Worm (Caenorhabditis elegans) whole organism, young adult: ENCODE data around the gene C33F10.1.

Source experiments
- B0336.3 ChIP-seq: fragments of 200-800 bp; sonication (Bioruptor generic); IDR thresholded peaks from 2 replicates; pipeline ENCODE4 v1.3.6; 2022; ENCODE audit warnings: missing genetic modification characterization, missing compliant biosample characterization
- C17E4.6 ChIP-seq: fragments of 200-800 bp; sonication (Bioruptor generic); IDR thresholded peaks from 2 replicates; pipeline ENCODE4 v1.3.6; 2022; ENCODE audit warnings: missing genetic modification reagents, missing genetic modification characterization, missing compliant biosample characterization
- F23B12.7 ChIP-seq: sonication (generic microtip); optimal IDR thresholded peaks from 2 replicates; lab custom pipeline; 2017; ENCODE audit warnings: missing genetic modification characterization, mild to moderate bottlenecking, missing compliant biosample characterization, antibody characterized with exemption, moderate library complexity; ENCODE audit not compliant: insufficient read depth
- F33H1.4 ChIP-seq: fragments of 200-800 bp; sonication (Bioruptor generic); IDR thresholded peaks from 2 replicates; pipeline ENCODE4 v1.3.6; 2022; ENCODE audit warnings: missing genetic modification reagents, missing genetic modification characterization, missing compliant biosample characterization
- F39B2.1 ChIP-seq: fragments of 200-800 bp; sonication (Bioruptor generic); IDR thresholded peaks from 2 replicates; pipeline ENCODE4 v1.3.6; 2022; ENCODE audit warnings: missing genetic modification reagents, missing genetic modification characterization, missing compliant biosample characterization
- F52B5.7 ChIP-seq: sonication (generic microtip); optimal IDR thresholded peaks from 2 replicates; lab custom pipeline; 2016; ENCODE audit warnings: mild to moderate bottlenecking, missing genetic modification characterization, missing compliant biosample characterization
- T26A5.8 ChIP-seq: sonication (generic microtip); optimal IDR thresholded peaks from 2 replicates; lab custom pipeline; 2016; ENCODE audit warnings: missing genetic modification characterization, missing compliant biosample characterization
- Y53G8AR.9 ChIP-seq: fragments of 200-800 bp; sonication (Bioruptor generic); conservative IDR thresholded peaks from 2 replicates; pipeline ENCODE4 v1.3.6; 2022; ENCODE audit warnings: missing genetic modification reagents, missing genetic modification characterization, missing compliant biosample characterization
- Y56A3A.18 ChIP-seq: fragments of 200-800 bp; sonication (Bioruptor generic); IDR thresholded peaks from 2 replicates; pipeline ENCODE4 v1.3.6; 2022; ENCODE audit warnings: missing genetic modification reagents, missing genetic modification characterization, missing compliant biosample characterization
- Y67H2A.10 ChIP-seq: fragments of 200-800 bp; sonication (Bioruptor generic); conservative IDR thresholded peaks from 2 replicates; pipeline ENCODE4 v1.3.6; 2022; ENCODE audit warnings: missing genetic modification reagents, missing genetic modification characterization, missing compliant biosample characterization
- akir-1 ChIP-seq: fragments of 200-800 bp; sonication (Bioruptor generic); optimal IDR thresholded peaks from 2 replicates; lab custom pipeline; 2018; ENCODE audit warnings: mild to moderate bottlenecking, missing genetic modification characterization, moderate library complexity, missing compliant biosample characterization
- aptf-2 ChIP-seq: fragments of 200-800 bp; sonication (Bioruptor generic); conservative IDR thresholded peaks from 2 replicates; pipeline ENCODE4 v1.3.6; 2022; ENCODE audit warnings: missing genetic modification reagents, missing genetic modification characterization, missing compliant biosample characterization
- aptf-3 ChIP-seq: fragments of 200-800 bp; sonication (Bioruptor generic); IDR thresholded peaks from 2 replicates; pipeline ENCODE4 v1.3.6; 2022; ENCODE audit warnings: missing genetic modification characterization, missing compliant biosample characterization
- ceh-27 ChIP-seq: fragments of 200-800 bp; sonication (Bioruptor generic); optimal IDR thresholded peaks from 2 replicates; lab custom pipeline; 2018; ENCODE audit warnings: mild to moderate bottlenecking, missing genetic modification characterization, moderate library complexity, missing compliant biosample characterization
- ceh-40 ChIP-seq: fragments of 200-800 bp; sonication (Bioruptor generic); IDR thresholded peaks from 2 replicates; pipeline ENCODE4 v1.3.6; 2022; ENCODE audit warnings: missing genetic modification characterization, missing compliant biosample characterization
- ceh-79 ChIP-seq: sonication (generic microtip); optimal IDR thresholded peaks from 2 replicates; lab custom pipeline; 2017; ENCODE audit warnings: mild to moderate bottlenecking, missing genetic modification characterization, missing compliant biosample characterization
- dpl-1 ChIP-seq: fragments of 150-350 bp; optimal IDR thresholded peaks from 2 replicates; lab custom pipeline; 2014; ENCODE audit warnings: missing biosample characterization, missing genetic modification reagents, missing genetic modification characterization
- egl-18 ChIP-seq: fragments of 200-800 bp; sonication (Bioruptor generic); IDR thresholded peaks from 2 replicates; pipeline ENCODE4 v1.3.6; 2022; ENCODE audit warnings: missing genetic modification reagents, missing genetic modification characterization, missing compliant biosample characterization
- hsf-1 ChIP-seq: fragments of 200-800 bp; sonication (Bioruptor generic); IDR thresholded peaks from 2 replicates; pipeline ENCODE4 v1.3.6; 2022; ENCODE audit warnings: missing genetic modification reagents, missing genetic modification characterization, missing compliant biosample characterization
- lin-26 ChIP-seq: fragments of 200-800 bp; sonication (Bioruptor generic); IDR thresholded peaks from 2 replicates; pipeline ENCODE4 v1.3.6; 2022; ENCODE audit warnings: missing genetic modification reagents, missing genetic modification characterization, missing compliant biosample characterization
- lin-35 ChIP-seq, 3 experiments: fragments of 150-350 bp in 2 of 3; sonication (generic microtip) in 1 of 3; optimal IDR thresholded peaks; 2 replicates each; lab custom pipeline; 2014 to 2018; ENCODE audit warnings: missing biosample characterization in 3 of 3, missing genetic modification characterization in 3 of 3, missing genetic modification reagents in 3 of 3
- lin-54 ChIP-seq: fragments of 200-800 bp; sonication (Bioruptor generic); optimal IDR thresholded peaks from 2 replicates; lab custom pipeline; 2018; ENCODE audit warnings: mild to moderate bottlenecking, missing genetic modification characterization, missing compliant biosample characterization
- lsl-1 ChIP-seq: fragments of 200-800 bp; sonication (Bioruptor generic); optimal IDR thresholded peaks from 2 replicates; lab custom pipeline; 2018; ENCODE audit warnings: mild to moderate bottlenecking, missing genetic modification characterization, moderate library complexity, missing compliant biosample characterization
- madf-8 ChIP-seq: fragments of 200-800 bp; sonication (Bioruptor generic); conservative IDR thresholded peaks from 2 replicates; pipeline ENCODE4 v1.3.6; 2022; ENCODE audit warnings: missing genetic modification reagents, missing genetic modification characterization, missing compliant biosample characterization
- mcd-1 ChIP-seq: fragments of 200-800 bp; sonication (Bioruptor generic); IDR thresholded peaks from 2 replicates; pipeline ENCODE4 v1.3.6; 2022; ENCODE audit warnings: missing genetic modification reagents, missing genetic modification characterization, missing compliant biosample characterization
- mxl-1 ChIP-seq: sonication (generic microtip); optimal IDR thresholded peaks from 2 replicates; lab custom pipeline; 2016; ENCODE audit warnings: missing genetic modification characterization, missing compliant biosample characterization
- nhr-179 ChIP-seq: sonication (generic microtip); optimal IDR thresholded peaks from 2 replicates; lab custom pipeline; 2016; ENCODE audit warnings: mild to moderate bottlenecking, missing genetic modification characterization, missing compliant biosample characterization
- nhr-27 ChIP-seq: fragments of 200-800 bp; sonication (Bioruptor generic); optimal IDR thresholded peaks from 2 replicates; lab custom pipeline; 2018; ENCODE audit warnings: mild to moderate bottlenecking, missing genetic modification characterization, moderate library complexity, missing compliant biosample characterization
- nhr-80 ChIP-seq: sonication (generic microtip); optimal IDR thresholded peaks from 2 replicates; lab custom pipeline; 2016; ENCODE audit warnings: missing genetic modification characterization, missing compliant biosample characterization
- rcor-1 ChIP-seq: fragments of 200-800 bp; sonication (Bioruptor generic); IDR thresholded peaks from 2 replicates; pipeline ENCODE4 v1.3.6; 2022; ENCODE audit warnings: missing genetic modification reagents, missing genetic modification characterization, missing compliant biosample characterization
- repo-1 ChIP-seq: sonication (generic microtip); optimal IDR thresholded peaks from 2 replicates; lab custom pipeline; 2017; ENCODE audit warnings: mild to moderate bottlenecking, missing genetic modification characterization, missing compliant biosample characterization
- sea-2 ChIP-seq: fragments of 200-800 bp; sonication (Bioruptor generic); IDR thresholded peaks from 2 replicates; pipeline ENCODE4 v1.3.6; 2022; ENCODE audit warnings: missing genetic modification characterization, missing compliant biosample characterization
- snpc-3.4 ChIP-seq: sonication (generic microtip); optimal IDR thresholded peaks from 2 replicates; lab custom pipeline; 2017; ENCODE audit warnings: missing genetic modification characterization, mild to moderate bottlenecking, missing compliant biosample characterization, antibody characterized with exemption, moderate library complexity, missing genotype, missing genetic modification reagents
- snpc-4 ChIP-seq, 5 experiments: fragments of 150-350 bp in 1 of 5; sonication (generic microtip) in 4 of 5; optimal IDR thresholded peaks; 2 replicates each; lab custom pipeline; 2014 to 2018; ENCODE audit warnings: missing genetic modification characterization in 5 of 5, missing biosample characterization in 3 of 5, antibody characterized with exemption in 2 of 5, mild to moderate bottlenecking in 2 of 5, missing compliant biosample characterization in 2 of 5, missing genotype in 2 of 5, moderate library complexity in 2 of 5, missing genetic modification reagents in 1 of 5
- somi-1 ChIP-seq: fragments of 200-800 bp; sonication (Bioruptor generic); optimal IDR thresholded peaks from 2 replicates; lab custom pipeline; 2018; ENCODE audit warnings: mild to moderate bottlenecking, missing genetic modification characterization, missing compliant biosample characterization
- tbp1 ChIP-seq: fragments of 200-800 bp; sonication (Bioruptor generic); optimal IDR thresholded peaks from 2 replicates; lab custom pipeline; 2018; ENCODE audit warnings: mild to moderate bottlenecking, missing genetic modification characterization, missing compliant biosample characterization
- tbx-9 ChIP-seq: sonication (generic microtip); optimal IDR thresholded peaks from 2 replicates; lab custom pipeline; 2016; ENCODE audit warnings: borderline replicate concordance, missing genetic modification characterization, inconsistent platforms, missing compliant biosample characterization
- unc-130 ChIP-seq: sonication (generic microtip); optimal IDR thresholded peaks from 2 replicates; lab custom pipeline; 2016; ENCODE audit warnings: missing genetic modification reagents, missing genetic modification characterization, missing compliant biosample characterization
- zfh-2 ChIP-seq: fragments of 200-800 bp; sonication (Bioruptor generic); conservative IDR thresholded peaks from 2 replicates; pipeline ENCODE4 v1.3.6; 2022; ENCODE audit warnings: missing genetic modification reagents, missing genetic modification characterization, missing compliant biosample characterization
- ztf-26 ChIP-seq: sonication (generic microtip); optimal IDR thresholded peaks from 2 replicates; lab custom pipeline; 2017; ENCODE audit warnings: missing genetic modification characterization, missing compliant biosample characterization
- ztf-3 ChIP-seq: fragments of 200-800 bp; sonication (Bioruptor generic); optimal IDR thresholded peaks from 2 replicates; lab custom pipeline; 2018; ENCODE audit warnings: mild to moderate bottlenecking, missing genetic modification characterization, missing compliant biosample characterization
- ztf-6 ChIP-seq: fragments of 200-800 bp; sonication (Bioruptor generic); IDR thresholded peaks from 2 replicates; pipeline ENCODE4 v1.3.6; 2022; ENCODE audit warnings: missing genetic modification reagents, missing genetic modification characterization, missing compliant biosample characterization

C33F10.1 gene

ce11 chrII:4797071-4797470 is 37.8 kb upstream of the C33F10.1 start, which contains the start of gene C33F10.14:
Gene C33F10.14, plus strand, starts transcription at chrII:4797371.
- no peak for TF ChIP-seq snpc-3.4 (tag; lab: Kevin White, UChicago)
- no peak for TF ChIP-seq F52B5.7 (tag; lab: Kevin White, UChicago)
- TF ChIP-seq dpl-1: no peak
- TF ChIP-seq nhr-27 (tag; lab: Kevin White, UChicago): no peak
- TF ChIP-seq ztf-6 (GFP tag; lab: Robert Waterston, UW): no peak
- TF ChIP-seq lin-35 (GFP tag; optimal IDR thresholded peaks at IDR 0.05; lab: Kevin White, UChicago): no peak
- no peak for TF ChIP-seq F23B12.7
- no peak for TF ChIP-seq repo-1
- TF ChIP-seq somi-1 (GFP tag; lab: Kevin White, UChicago): no peak
- TF ChIP-seq aptf-3 (GFP tag; lab: Robert Waterston, UW): no peak
- no peak for TF ChIP-seq F39B2.1
- no peak for TF ChIP-seq rcor-1 (GFP tag; lab: Robert Waterston, UW)
- no peak for TF ChIP-seq F33H1.4 (GFP tag; lab: Robert Waterston, UW)
- TF ChIP-seq ceh-27 (GFP tag; lab: Kevin White, UChicago): no peak
- TF ChIP-seq tbx-9 (tag; lab: Kevin White, UChicago): no peak
- no peak for TF ChIP-seq ztf-3 (GFP tag; lab: Kevin White, UChicago)
- TF ChIP-seq ceh-40 (GFP tag; lab: Robert Waterston, UW): no peak
- no peak for TF ChIP-seq sea-2 (GFP tag; lab: Robert Waterston, UW)
- TF ChIP-seq unc-130 (GFP tag; lab: Kevin White, UChicago): no peak

ce11 chrII:4800524-4800923 is 34.3 kb upstream of the C33F10.1 start:
- TF ChIP-seq zfh-2 (GFP tag; lab: Robert Waterston, UW): no peak

- TF ChIP-seq lsl-1 (GFP tag; lab: Kevin White, UChicago) (no peak), nhr-80 (tag; lab: Kevin White, UChicago) (peak; percentile 63)
Measured at ce11 chrII:4802917-4803316, 31.9 kb upstream of the C33F10.1 start.

- TF ChIP-seq nhr-179 (tag; lab: Kevin White, UChicago): no peak
Measured at ce11 chrII:4805799-4806198, 29.0 kb upstream of the C33F10.1 start.

ce11 chrII:4806261-4806660 is 28.6 kb upstream of the C33F10.1 start:
- TF ChIP-seq madf-8 (no peak), Y53G8AR.9 (GFP tag; lab: Robert Waterston, UW) (no peak), mcd-1 (GFP tag; lab: Robert Waterston, UW) (no peak), ceh-79 (tag; lab: Kevin White, UChicago) (no peak), Y67H2A.10 (GFP tag; lab: Robert Waterston, UW) (no peak), lin-54 (no peak), hsf-1 (GFP tag; lab: Robert Waterston, UW) (no peak), tbp1 (no peak), somi-1 (GFP tag; lab: Kevin White, UChicago) (no peak), mxl-1 (tag; lab: Kevin White, UChicago) (no peak), B0336.3 (no peak), snpc-4 (GFP tag; optimal IDR thresholded peaks at IDR 0.05; lab: Kevin White, UChicago) (no peak), snpc-4 (tag; optimal IDR thresholded peaks at IDR 0.05; lab: Kevin White, UChicago) (no peak), aptf-2 (GFP tag; lab: Robert Waterston, UW) (no peak), akir-1 (GFP tag; lab: Kevin White, UChicago) (no peak), lin-26 (no peak), Y56A3A.18 (GFP tag; lab: Robert Waterston, UW) (no peak), ztf-26 (tag; lab: Kevin White, UChicago) (no peak), T26A5.8 (no peak), egl-18 (no peak), C17E4.6 (GFP tag; lab: Robert Waterston, UW) (no peak)
